Fruit fly (Drosophila melanogaster) whole organism, embryonic: ENCODE results near the gene CG8142.

Source experiments
- ATbp ChIP-seq: fragments of 200-800 bp; sonication (Bioruptor generic); optimal IDR thresholded peaks from 2 replicates; lab custom pipeline; 2017; ENCODE audit warnings: missing biosample characterization, mild to moderate bottlenecking, missing genetic modification characterization, missing genetic modification reagents
- Bgb ChIP-seq: fragments of 200-800 bp; sonication (Bioruptor generic); IDR thresholded peaks from 2 replicates; pipeline ENCODE4 v1.3.6; 2022; ENCODE audit warnings: missing biosample characterization, missing genetic modification characterization; ENCODE audit not compliant: partially characterized antibody
- CG10462 ChIP-seq: fragments of 200-800 bp; sonication (Bioruptor generic); optimal IDR thresholded peaks from 2 replicates; lab custom pipeline; 2016; ENCODE audit warnings: missing biosample characterization, missing genetic modification characterization
- CG10565 ChIP-seq: fragments of 200-800 bp; sonication (Bioruptor generic); optimal IDR thresholded peaks from 3 replicates; lab custom pipeline; 2016; ENCODE audit warnings: missing biosample characterization, mild to moderate bottlenecking, missing genetic modification characterization
- CG11695 ChIP-seq: fragments of 200-800 bp; sonication (Bioruptor generic); IDR thresholded peaks from 3 replicates; pipeline ENCODE4 v1.3.6; 2022; ENCODE audit warnings: missing biosample characterization, missing genetic modification characterization
- CG12659 ChIP-seq: fragments of 200-800 bp; sonication (Bioruptor generic); optimal IDR thresholded peaks from 3 replicates; lab custom pipeline; 2017; ENCODE audit warnings: mild to moderate bottlenecking, missing biosample characterization, missing genetic modification reagents, missing genetic modification characterization
- CG1603 ChIP-seq: fragments of 200-800 bp; sonication (Bioruptor generic); optimal IDR thresholded peaks from 2 replicates; lab custom pipeline; 2019; ENCODE audit warnings: missing biosample characterization, mild to moderate bottlenecking, missing genetic modification characterization, moderate library complexity
- CG17186 ChIP-seq: fragments of 200-800 bp; sonication (Bioruptor generic); optimal IDR thresholded peaks from 3 replicates; lab custom pipeline; 2017; ENCODE audit warnings: missing biosample characterization, missing genetic modification reagents, missing genetic modification characterization
- CG17359 ChIP-seq: fragments of 200-800 bp; sonication (Bioruptor generic); optimal IDR thresholded peaks from 3 replicates; lab custom pipeline; 2018; ENCODE audit warnings: missing biosample characterization, mild to moderate bottlenecking, missing genetic modification characterization, moderate library complexity
- CG1792 ChIP-seq: fragments of 200-800 bp; sonication (Bioruptor generic); optimal IDR thresholded peaks from 2 replicates; lab custom pipeline; 2016; ENCODE audit warnings: missing biosample characterization, missing genetic modification characterization
- CG33557 ChIP-seq: fragments of 200-800 bp; sonication (Bioruptor generic); optimal IDR thresholded peaks from 2 replicates; lab custom pipeline; 2019; ENCODE audit warnings: missing biosample characterization, mild to moderate bottlenecking, missing genetic modification characterization, moderate library complexity
- CG34376 ChIP-seq: fragments of 200-800 bp; sonication (Bioruptor generic); optimal IDR thresholded peaks from 2 replicates; lab custom pipeline; 2018; ENCODE audit warnings: missing biosample characterization, mild to moderate bottlenecking, missing genetic modification characterization
- CG3838 ChIP-seq: fragments of 200-800 bp; sonication (Bioruptor generic); optimal IDR thresholded peaks from 3 replicates; lab custom pipeline; 2016; ENCODE audit warnings: missing biosample characterization, missing genetic modification characterization
- CG4328 ChIP-seq: fragments of 200-800 bp; sonication (Bioruptor generic); optimal IDR thresholded peaks from 3 replicates; lab custom pipeline; 2017; ENCODE audit warnings: missing biosample characterization, missing genetic modification reagents, missing genetic modification characterization
- CG6175 ChIP-seq: fragments of 200-800 bp; sonication (Bioruptor generic); IDR thresholded peaks from 3 replicates; pipeline ENCODE4 v1.3.6; 2022; ENCODE audit warnings: missing biosample characterization, missing genetic modification characterization
- CG6683 ChIP-seq: fragments of 200-800 bp; sonication (Bioruptor generic); optimal IDR thresholded peaks from 2 replicates; lab custom pipeline; 2017; ENCODE audit warnings: missing biosample characterization, mild to moderate bottlenecking, missing genetic modification characterization, missing genetic modification reagents
- CG6791 ChIP-seq: fragments of 200-800 bp; sonication (Bioruptor generic); IDR thresholded peaks from 3 replicates; pipeline ENCODE4 v1.3.6; 2022; ENCODE audit warnings: missing biosample characterization, missing genetic modification characterization; ENCODE audit not compliant: partially characterized antibody
- CG7786 ChIP-seq: fragments of 200-800 bp; sonication (Bioruptor generic); optimal IDR thresholded peaks from 2 replicates; lab custom pipeline; 2016; ENCODE audit warnings: missing biosample characterization, missing genetic modification characterization
- CG8924 ChIP-seq: fragments of 200-800 bp; optimal IDR thresholded peaks from 3 replicates; lab custom pipeline; 2019; ENCODE audit warnings: missing biosample characterization, mild to moderate bottlenecking, missing genetic modification characterization, moderate library complexity
- Camta ChIP-seq: fragments of 200-800 bp; sonication (Bioruptor generic); optimal IDR thresholded peaks from 2 replicates; lab custom pipeline; 2016; ENCODE audit warnings: missing biosample characterization, missing genetic modification characterization
- Dll ChIP-seq: fragments of 200-800 bp; sonication (Bioruptor generic); IDR thresholded peaks from 4 replicates; pipeline ENCODE4 v1.3.6; 2022; ENCODE audit warnings: missing biosample characterization, missing genetic modification characterization; ENCODE audit not compliant: partially characterized antibody
- Doc3 ChIP-seq: fragments of 200-800 bp; sonication (Bioruptor generic); IDR thresholded peaks from 3 replicates; pipeline ENCODE4 v1.3.6; 2022; ENCODE audit warnings: missing biosample characterization, missing genetic modification characterization; ENCODE audit not compliant: partially characterized antibody
- Dp ChIP-seq: fragments of 200-800 bp; sonication (Bioruptor generic); optimal IDR thresholded peaks from 2 replicates; lab custom pipeline; 2018; ENCODE audit warnings: missing biosample characterization, mild to moderate bottlenecking, missing genetic modification characterization, moderate library complexity
- Fer1 ChIP-seq: fragments of 200-800 bp; sonication (Bioruptor generic); optimal IDR thresholded peaks from 2 replicates; lab custom pipeline; 2017; ENCODE audit warnings: missing biosample characterization, mild to moderate bottlenecking, missing genetic modification characterization
- H15 ChIP-seq: fragments of 200-800 bp; sonication (Bioruptor generic); IDR thresholded peaks from 3 replicates; pipeline ENCODE4 v1.3.6; 2022; ENCODE audit warnings: missing biosample characterization, missing genetic modification characterization
- HHEX ChIP-seq: fragments of 200-800 bp; sonication (Bioruptor generic); optimal IDR thresholded peaks from 3 replicates; lab custom pipeline; 2017; ENCODE audit warnings: missing biosample characterization, mild to moderate bottlenecking, missing genetic modification characterization, missing genetic modification reagents
- HmgD ChIP-seq: fragments of 200-800 bp; sonication (Bioruptor generic); optimal IDR thresholded peaks from 3 replicates; lab custom pipeline; 2016; ENCODE audit warnings: missing biosample characterization, missing genetic modification characterization
- Lhr ChIP-seq: fragments of 200-800 bp; sonication (Bioruptor generic); optimal IDR thresholded peaks from 3 replicates; lab custom pipeline; 2017; ENCODE audit warnings: mild to moderate bottlenecking, missing biosample characterization, missing genetic modification reagents, missing genetic modification characterization
- Lpt ChIP-seq: fragments of >200 bp; optimal IDR thresholded peaks from 2 replicates; lab custom pipeline; 2018; ENCODE audit warnings: missing biosample characterization, missing genetic modification characterization
- MESR4 ChIP-seq: fragments of 200-800 bp; sonication (Bioruptor generic); optimal IDR thresholded peaks from 2 replicates; lab custom pipeline; 2018; ENCODE audit warnings: missing biosample characterization, mild to moderate bottlenecking, missing genetic modification characterization, moderate library complexity
- Meics ChIP-seq: fragments of 200-800 bp; sonication (Bioruptor generic); optimal IDR thresholded peaks from 2 replicates; lab custom pipeline; 2017; ENCODE audit warnings: missing biosample characterization, mild to moderate bottlenecking, missing genetic modification characterization
- Myb ChIP-seq: fragments of 200-800 bp; sonication (Bioruptor generic); optimal IDR thresholded peaks from 2 replicates; lab custom pipeline; 2016; ENCODE audit warnings: missing biosample characterization, missing genetic modification characterization
- Pdp1 ChIP-seq, 2 experiments: fragments of 200-800 bp; sonication (Bioruptor generic); optimal IDR thresholded peaks; 3 replicates each; lab custom pipeline; 2016; ENCODE audit warnings: missing biosample characterization in 2 of 2, missing genetic modification characterization in 2 of 2, mild to moderate bottlenecking in 1 of 2, moderate library complexity in 1 of 2
- Sin3A ChIP-seq: fragments of >200 bp; optimal IDR thresholded peaks from 2 replicates; lab custom pipeline; 2018
- bab2 ChIP-seq: fragments of 200-800 bp; sonication (Bioruptor generic); optimal IDR thresholded peaks from 2 replicates; lab custom pipeline; 2016; ENCODE audit warnings: missing biosample characterization, missing genetic modification characterization
- cg ChIP-seq: fragments of 200-800 bp; sonication (Bioruptor generic); optimal IDR thresholded peaks from 3 replicates; lab custom pipeline; 2019; ENCODE audit warnings: missing biosample characterization, mild to moderate bottlenecking, missing genetic modification characterization, moderate library complexity
- ci ChIP-seq: fragments of 200-800 bp; sonication (Bioruptor generic); IDR thresholded peaks from 3 replicates; pipeline ENCODE4 v1.3.6; 2022; ENCODE audit warnings: missing biosample characterization, missing genetic modification characterization
- dmrt11E ChIP-seq: fragments of 200-800 bp; sonication (Bioruptor generic); optimal IDR thresholded peaks from 3 replicates; lab custom pipeline; 2018; ENCODE audit warnings: missing biosample characterization, mild to moderate bottlenecking, missing genetic modification characterization, moderate library complexity
- ewg ChIP-seq: fragments of 200-800 bp; sonication (Bioruptor generic); optimal IDR thresholded peaks from 3 replicates; lab custom pipeline; 2017; ENCODE audit warnings: mild to moderate bottlenecking, missing biosample characterization, missing genetic modification reagents, missing genetic modification characterization
- inv ChIP-seq: fragments of 200-800 bp; sonication (Bioruptor generic); IDR thresholded peaks from 2 replicates; pipeline ENCODE4 v1.3.6; 2022; ENCODE audit warnings: missing biosample characterization, missing genetic modification characterization; ENCODE audit not compliant: partially characterized antibody
- maf-S ChIP-seq: fragments of 200-800 bp; sonication (Bioruptor generic); optimal IDR thresholded peaks from 2 replicates; lab custom pipeline; 2016; ENCODE audit warnings: missing biosample characterization, missing genetic modification characterization
- mld ChIP-seq: fragments of 200-800 bp; sonication (Bioruptor generic); IDR thresholded peaks from 3 replicates; pipeline ENCODE4 v1.3.6; 2022; ENCODE audit warnings: missing biosample characterization, missing genetic modification characterization; ENCODE audit not compliant: partially characterized antibody
- nmo ChIP-seq: fragments of 200-800 bp; sonication (Bioruptor generic); optimal IDR thresholded peaks from 2 replicates; lab custom pipeline; 2018; ENCODE audit warnings: missing biosample characterization, mild to moderate bottlenecking, missing genetic modification characterization, moderate library complexity
- pfk ChIP-seq: fragments of 200-800 bp; sonication (Bioruptor generic); optimal IDR thresholded peaks from 2 replicates; lab custom pipeline; 2018; ENCODE audit warnings: missing biosample characterization, mild to moderate bottlenecking, missing genetic modification characterization, moderate library complexity
- sna ChIP-seq: fragments of 200-800 bp; sonication (Bioruptor generic); IDR thresholded peaks from 2 replicates; pipeline ENCODE4 v1.3.6; 2022; ENCODE audit warnings: missing biosample characterization, missing genetic modification characterization; ENCODE audit not compliant: partially characterized antibody
- sr ChIP-seq: fragments of 200-800 bp; sonication (Bioruptor generic); IDR thresholded peaks from 3 replicates; pipeline ENCODE4 v1.3.6; 2022; ENCODE audit warnings: missing biosample characterization, missing genetic modification characterization
- sug ChIP-seq: fragments of 200-800 bp; optimal IDR thresholded peaks from 2 replicates; lab custom pipeline; 2019; ENCODE audit warnings: missing biosample characterization, mild to moderate bottlenecking, missing genetic modification characterization, moderate library complexity
- unpg ChIP-seq: fragments of 200-800 bp; sonication (Bioruptor generic); optimal IDR thresholded peaks from 3 replicates; lab custom pipeline; 2018; ENCODE audit warnings: missing biosample characterization, mild to moderate bottlenecking, missing genetic modification characterization, moderate library complexity
- zfh1 ChIP-seq: fragments of 200-800 bp; sonication (Bioruptor generic); IDR thresholded peaks from 3 replicates; pipeline ENCODE4 v1.3.6; 2022; ENCODE audit warnings: missing biosample characterization, missing genetic modification characterization

Gene CG8142

DNA sequence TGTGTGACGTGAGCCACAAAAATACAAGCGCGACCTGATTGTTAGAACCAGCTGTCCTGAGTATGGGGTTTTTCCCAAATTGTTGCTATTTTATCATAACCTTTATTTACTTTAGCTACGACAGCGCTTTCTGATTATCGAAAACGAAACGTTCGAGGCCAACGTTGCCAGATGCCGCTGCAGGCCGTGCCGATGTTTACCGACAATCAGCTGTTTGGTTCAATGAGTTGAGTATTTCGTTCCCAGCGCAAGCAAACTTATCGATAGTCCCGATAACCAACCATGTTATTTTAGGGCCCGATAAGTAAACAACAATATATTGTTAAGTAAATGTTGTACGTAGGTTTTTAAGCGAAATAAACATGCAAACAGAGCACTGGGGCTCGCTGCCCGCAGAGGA is 5.7 kb upstream of the CG8142 start, which contains the start of the genes CG15814 and Spt7 (continued):
- TF ChIP-seq Lpt (GFP tag; lab: Kevin White, UChicago) (no peak), inv (GFP tag; lab: Robert Waterston, UW) (peak; percentile 81), CG17359 (peak; percentile 26), zfh1 (GFP tag; lab: Robert Waterston, UW) (peak; percentile 52; the same call in 1 of the 3 replicates), CG3838 (GFP tag; lab: Kevin White, UChicago) (peak; percentile 15), dmrt11E (tag; lab: Kevin White, UChicago) (peak; percentile 11), HmgD (GFP tag; lab: Kevin White, UChicago) (peak; percentile 66), CG8924 (peak; percentile 49), sug (tag; lab: Kevin White, UChicago) (peak; percentile 40), bab2 (peak; percentile 44), CG34376 (GFP tag; lab: Kevin White, UChicago) (peak; percentile 73), CG11695 (GFP tag; lab: Robert Waterston, UW) (no peak), ATbp (GFP tag; lab: Kevin White, UChicago) (peak; percentile 19), Pdp1 (GFP tag; optimal IDR thresholded peaks at IDR 0.05; lab: Kevin White, UChicago) (peak in 1 of 2 experiments; percentile 53), unpg (GFP tag; lab: Kevin White, UChicago) (peak; percentile 13), Dll (GFP tag; lab: Robert Waterston, UW) (peak; percentile 82), Meics (peak; percentile 47), CG17186 (GFP tag; lab: Kevin White, UChicago) (peak; percentile 83), H15 (GFP tag; lab: Robert Waterston, UW) (no peak), CG6683 (peak; percentile 31), CG10462 (GFP tag; lab: Kevin White, UChicago) (no peak), Fer1 (peak; percentile 66), Dp (GFP tag; lab: Kevin White, UChicago) (peak; percentile 54), Sin3A (peak; percentile 82), mld (GFP tag; lab: Robert Waterston, UW) (peak; percentile 82), cg (peak; percentile 55), CG7786 (peak; percentile 40), ci (GFP tag; lab: Robert Waterston, UW) (peak; percentile 26; the same call in 1 of the 3 replicates), CG10565 (GFP tag; lab: Kevin White, UChicago) (no peak), ewg (GFP tag; lab: Kevin White, UChicago) (peak; percentile 26), Lhr (GFP tag; lab: Kevin White, UChicago) (peak; percentile 34), maf-S (GFP tag; lab: Kevin White, UChicago) (peak; percentile 6), MESR4 (GFP tag; lab: Kevin White, UChicago) (peak; percentile 62), CG6175 (GFP tag; lab: Robert Waterston, UW) (no peak), sna (GFP tag; lab: Robert Waterston, UW) (peak; percentile 72), CG1603 (tag; lab: Kevin White, UChicago) (peak; percentile 78), CG33557 (GFP tag; lab: Kevin White, UChicago) (peak; percentile 30), sr (0 out of 3 replicates have a peak, but pooled peaks have one; percentile 9), Myb (GFP tag; lab: Kevin White, UChicago) (peak; percentile 72), nmo (GFP tag; lab: Kevin White, UChicago) (peak; percentile 52), Doc3 (GFP tag; lab: Robert Waterston, UW) (peak; percentile 63), CG4328 (GFP tag; lab: Kevin White, UChicago) (peak; percentile 13), pfk (GFP tag; lab: Kevin White, UChicago) (peak; percentile 62), CG6791 (GFP tag; lab: Robert Waterston, UW) (peak; percentile 89), CG1792 (GFP tag; lab: Kevin White, UChicago) (peak; percentile 34), CG12659 (peak; percentile 67), HHEX (peak; percentile 30), Bgb (GFP tag; lab: Robert Waterston, UW) (peak; percentile 88), Camta (GFP tag; lab: Kevin White, UChicago) (peak; percentile 49)
